Fruit fly (Drosophila melanogaster) whole organism, wandering third instar larva: ENCODE measurements around the gene CG13634.

Experiments used
- Abd-B ChIP-seq: fragments of >200 bp; optimal IDR thresholded peaks from 2 replicates; lab custom pipeline; 2017; ENCODE audit warnings: missing biosample characterization, missing genetic modification characterization
- CG32264 ChIP-seq: fragments of 200-800 bp; sonication (Bioruptor generic); optimal IDR thresholded peaks from 2 replicates; lab custom pipeline; 2016; ENCODE audit warnings: missing biosample characterization, missing genetic modification characterization
- CG9705 ChIP-seq: fragments of 200-800 bp; sonication (Bioruptor generic); optimal IDR thresholded peaks from 2 replicates; lab custom pipeline; 2018; ENCODE audit warnings: missing biosample characterization, mild to moderate bottlenecking, missing genetic modification characterization
- CrebA ChIP-seq: fragments of 200-800 bp; sonication (Bioruptor generic); optimal IDR thresholded peaks from 2 replicates; lab custom pipeline; 2016; ENCODE audit warnings: missing biosample characterization, mild to moderate bottlenecking, missing genetic modification characterization, borderline replicate concordance
- Dfd ChIP-seq: fragments of >200 bp; optimal IDR thresholded peaks from 2 replicates; lab custom pipeline; 2017; ENCODE audit warnings: missing biosample characterization, missing genetic modification characterization
- Dif ChIP-seq: fragments of 200-275, 200-300 bp; sonication (Bioruptor generic); optimal IDR thresholded peaks from 2 replicates; lab custom pipeline; 2018; ENCODE audit warnings: missing biosample characterization, missing genetic modification characterization; ENCODE audit not compliant: partially characterized antibody
- GATAd ChIP-seq: sonication (Bioruptor generic); optimal IDR thresholded peaks from 2 replicates; lab custom pipeline; 2016; ENCODE audit warnings: missing biosample characterization, missing genetic modification characterization
- HLH106 ChIP-seq: fragments of 200-800 bp; optimal IDR thresholded peaks from 3 replicates; lab custom pipeline; 2019; ENCODE audit warnings: missing biosample characterization, mild to moderate bottlenecking, missing genetic modification characterization, moderate library complexity
- Hnf4 ChIP-seq: fragments of 200-800 bp; sonication (Bioruptor generic); optimal IDR thresholded peaks from 2 replicates; lab custom pipeline; 2016; ENCODE audit warnings: missing biosample characterization, mild to moderate bottlenecking, missing genetic modification characterization
- Hr78 ChIP-seq: fragments of >200 bp; optimal IDR thresholded peaks from 2 replicates; lab custom pipeline; 2017; ENCODE audit warnings: missing biosample characterization, missing genetic modification characterization
- Hr83 ChIP-seq: fragments of 200-300 bp; sonication (Bioruptor generic); optimal IDR thresholded peaks from 2 replicates; lab custom pipeline; 2016; ENCODE audit warnings: missing biosample characterization, mild to moderate bottlenecking, missing genetic modification characterization, moderate library complexity; ENCODE audit not compliant: poor library complexity, severe bottlenecking
- Jra ChIP-seq: sonication (Bioruptor generic); optimal IDR thresholded peaks from 2 replicates; lab custom pipeline; 2016; ENCODE audit warnings: missing biosample characterization, missing genetic modification characterization
- Mio ChIP-seq: sonication (Bioruptor generic); optimal IDR thresholded peaks from 2 replicates; lab custom pipeline; 2016; ENCODE audit warnings: missing biosample characterization, missing genetic modification characterization
- Myc ChIP-seq: fragments of >200 bp; optimal IDR thresholded peaks from 2 replicates; lab custom pipeline; 2017
- N ChIP-seq: fragments of >200 bp; optimal IDR thresholded peaks from 2 replicates; lab custom pipeline; 2018; ENCODE audit warnings: missing biosample characterization, missing external identifiers, missing genetic modification characterization
- OdsH ChIP-seq: fragments of 200-800 bp; sonication (Bioruptor generic); optimal IDR thresholded peaks from 2 replicates; lab custom pipeline; 2016; ENCODE audit warnings: missing biosample characterization, mild to moderate bottlenecking, missing genetic modification characterization
- Rel ChIP-seq, 2 experiments: fragments of 200-800 bp; sonication (Bioruptor generic) in 1 of 2; optimal IDR thresholded peaks; 2 replicates in 1 of 2; 3 replicates in 1 of 2; lab custom pipeline; 2016 to 2019; ENCODE audit warnings: mild to moderate bottlenecking in 2 of 2, missing biosample characterization in 2 of 2, missing genetic modification characterization in 2 of 2, moderate library complexity in 1 of 2
- Sp1 ChIP-seq: fragments of 200-800 bp; sonication (Bioruptor generic); optimal IDR thresholded peaks from 3 replicates; lab custom pipeline; 2019; ENCODE audit warnings: missing biosample characterization, mild to moderate bottlenecking, missing genetic modification characterization, moderate library complexity
- br ChIP-seq: fragments of 200-800 bp; sonication (Bioruptor generic); optimal IDR thresholded peaks from 2 replicates; lab custom pipeline; 2016; ENCODE audit warnings: missing biosample characterization, missing genetic modification characterization
- brk ChIP-seq: fragments of 200-800 bp; sonication (Bioruptor generic); optimal IDR thresholded peaks from 2 replicates; lab custom pipeline; 2016; ENCODE audit warnings: missing biosample characterization, mild to moderate bottlenecking, missing genetic modification characterization
- dl ChIP-seq, 2 experiments: fragments of 175-275, 200-275 bp in 1 of 2; fragments of 200-275 bp in 1 of 2; sonication (Bioruptor generic); optimal IDR thresholded peaks; lab custom pipeline; 2018; ENCODE audit warnings: mild to moderate bottlenecking in 2 of 2, missing biosample characterization in 2 of 2, missing genetic modification characterization in 2 of 2, moderate library complexity in 2 of 2; ENCODE audit not compliant: partially characterized antibody in 2 of 2, insufficient read depth in 1 of 2
- dmrt93B ChIP-seq: fragments of 200-800 bp; sonication (Bioruptor generic); optimal IDR thresholded peaks from 2 replicates; lab custom pipeline; 2018; ENCODE audit warnings: missing biosample characterization, mild to moderate bottlenecking, missing genetic modification characterization
- dsf ChIP-seq: sonication (Bioruptor generic); optimal IDR thresholded peaks from 2 replicates; lab custom pipeline; 2016; ENCODE audit warnings: missing biosample characterization, missing genetic modification characterization, borderline replicate concordance
- ey ChIP-seq: fragments of 200-800 bp; sonication (Bioruptor generic); optimal IDR thresholded peaks from 2 replicates; lab custom pipeline; 2016; ENCODE audit warnings: missing biosample characterization, missing genetic modification characterization
- foxo ChIP-seq, 2 experiments: fragments of 200-800 bp; sonication (Bioruptor generic); optimal IDR thresholded peaks; 2 replicates in 1 of 2; 3 replicates in 1 of 2; lab custom pipeline; 2016 to 2017; ENCODE audit warnings: missing biosample characterization in 2 of 2, missing genetic modification characterization in 2 of 2
- fru ChIP-seq: fragments of 200-800 bp; sonication (Bioruptor generic); optimal IDR thresholded peaks from 3 replicates; lab custom pipeline; 2016; ENCODE audit warnings: missing biosample characterization, mild to moderate bottlenecking, missing genetic modification characterization
- h ChIP-seq: fragments of 200-800 bp; sonication (Bioruptor generic); optimal IDR thresholded peaks from 3 replicates; lab custom pipeline; 2016; ENCODE audit warnings: missing biosample characterization, mild to moderate bottlenecking, missing genetic modification characterization
- jim ChIP-seq: fragments of 175-275, 200-325 bp; sonication (Bioruptor generic); optimal IDR thresholded peaks from 2 replicates; lab custom pipeline; 2016; ENCODE audit warnings: missing biosample characterization, mild to moderate bottlenecking, missing genetic modification characterization
- lola ChIP-seq: fragments of >200 bp; optimal IDR thresholded peaks from 2 replicates; lab custom pipeline; 2017; ENCODE audit warnings: missing biosample characterization, missing genetic modification characterization
- pan ChIP-seq: fragments of >200 bp; optimal IDR thresholded peaks from 2 replicates; lab custom pipeline; 2017
- psq ChIP-seq: fragments of 200-800 bp; sonication (Bioruptor generic); optimal IDR thresholded peaks from 3 replicates; lab custom pipeline; 2017; ENCODE audit warnings: missing biosample characterization, mild to moderate bottlenecking, missing genetic modification characterization, moderate library complexity
- rgr ChIP-seq: fragments of 200-800 bp; sonication (Bioruptor generic); optimal IDR thresholded peaks from 3 replicates; lab custom pipeline; 2016; ENCODE audit warnings: missing biosample characterization, mild to moderate bottlenecking, missing genetic modification characterization
- sage ChIP-seq: fragments of 200-800 bp; sonication (Bioruptor generic); optimal IDR thresholded peaks from 2 replicates; lab custom pipeline; 2016; ENCODE audit warnings: missing biosample characterization, mild to moderate bottlenecking, missing genetic modification characterization
- sv ChIP-seq: fragments of 200-800 bp; sonication (Bioruptor generic); optimal IDR thresholded peaks from 3 replicates; lab custom pipeline; 2016; ENCODE audit warnings: missing biosample characterization, missing genetic modification characterization
- tai ChIP-seq: sonication (Bioruptor generic); optimal IDR thresholded peaks from 2 replicates; lab custom pipeline; 2016; ENCODE audit warnings: missing biosample characterization, missing genetic modification characterization
- usp ChIP-seq: fragments of >200 bp; optimal IDR thresholded peaks from 2 replicates; lab custom pipeline; 2017; ENCODE audit warnings: missing biosample characterization, missing genetic modification characterization
- woc ChIP-seq: sonication (Bioruptor generic); optimal IDR thresholded peaks from 2 replicates; lab custom pipeline; 2016; ENCODE audit warnings: missing biosample characterization, mild to moderate bottlenecking, missing genetic modification characterization

Gene CG13634

DNA sequence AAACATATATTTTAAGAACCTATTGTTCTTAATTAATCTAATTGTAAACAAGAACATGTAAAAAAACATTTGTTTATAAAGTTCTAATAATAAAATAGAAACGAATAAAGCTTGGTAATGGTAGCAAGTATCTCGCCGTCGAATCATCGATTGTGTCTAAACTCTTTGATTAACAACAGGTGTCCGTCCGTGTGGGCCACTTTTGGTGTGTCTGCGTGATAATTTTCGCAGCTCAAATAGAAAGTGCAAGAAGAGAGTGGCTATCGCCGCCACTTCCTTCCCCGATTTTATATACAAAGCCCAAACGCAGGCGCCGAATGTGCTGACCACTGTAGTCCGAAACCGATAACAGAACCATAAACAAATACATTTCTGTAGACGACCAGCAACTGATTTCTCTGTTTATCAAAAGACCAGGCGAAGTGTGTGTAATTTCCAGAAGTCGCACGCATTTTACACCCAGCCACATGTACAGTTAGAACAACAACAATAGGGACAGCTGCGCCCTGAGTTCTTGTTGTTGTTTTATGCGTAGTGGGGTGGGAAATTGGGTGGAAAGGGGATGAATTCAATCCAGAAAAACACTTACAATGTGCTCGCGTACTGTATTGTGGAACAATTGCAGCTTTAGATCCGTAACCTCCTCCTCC lies 23.2 kb upstream of the CG13634 start:
- TF ChIP-seq Rel (GFP tag; optimal IDR thresholded peaks at IDR 0.05; lab: Kevin White, UChicago), result no peak
- no peak for TF ChIP-seq Rel (tag; optimal IDR thresholded peaks at IDR 0.05; lab: Kevin White, UChicago)
- TF ChIP-seq N (GFP tag; lab: Kevin White, UChicago), result no peak
- TF ChIP-seq Myc (lab: Kevin White, UChicago), result no peak
- TF ChIP-seq CG32264 (GFP tag; lab: Kevin White, UChicago), result no peak
- TF ChIP-seq sage (GFP tag; lab: Kevin White, UChicago), result no peak
- no peak for TF ChIP-seq Mio
- TF ChIP-seq woc, result no peak
- TF ChIP-seq Jra, result no peak
- no peak for TF ChIP-seq sv
- TF ChIP-seq tai (GFP tag; lab: Kevin White, UChicago), result no peak
- no peak for TF ChIP-seq lola (GFP tag; lab: Kevin White, UChicago)
- TF ChIP-seq usp (GFP tag; lab: Kevin White, UChicago), result no peak
- TF ChIP-seq dl (GFP tag; optimal IDR thresholded peaks at IDR 0.05; lab: Kevin White, UChicago; ENCODE audit: insufficient read depth in 1 of 2, partially characterized antibody in 2 of 2), result no peak
- TF ChIP-seq foxo (GFP tag; optimal IDR thresholded peaks at IDR 0.05; lab: Kevin White, UChicago), result no peak
- no peak for TF ChIP-seq Sp1 (GFP tag; lab: Kevin White, UChicago)

DNA sequence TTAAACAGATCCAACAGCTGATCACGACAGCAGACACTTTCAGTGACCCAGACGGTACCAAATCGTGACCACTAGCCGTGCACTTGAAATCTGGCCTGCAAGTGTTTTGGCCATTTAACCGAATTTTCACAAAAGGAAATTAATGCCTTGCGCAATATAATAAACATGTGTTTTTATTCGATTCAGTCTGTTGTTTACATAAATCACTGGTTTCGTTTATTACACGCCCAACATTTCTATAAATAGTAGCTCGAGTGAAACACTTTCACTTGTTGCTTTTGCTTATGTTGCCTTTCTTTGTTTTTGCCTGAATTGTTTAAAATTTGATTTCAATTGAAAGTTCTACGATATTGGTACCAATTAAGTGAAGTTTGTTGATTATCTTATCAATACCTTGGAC lies 22.5 kb upstream of the CG13634 start:
- TF ChIP-seq Jra (no peak), Dfd (GFP tag; lab: Kevin White, UChicago) (no peak), sage (GFP tag; lab: Kevin White, UChicago) (no peak), brk (no peak), dsf (GFP tag; lab: Kevin White, UChicago) (no peak), Myc (lab: Kevin White, UChicago) (no peak), Dif (no peak), OdsH (GFP tag; lab: Kevin White, UChicago) (no peak), CG9705 (no peak), Sp1 (GFP tag; lab: Kevin White, UChicago) (no peak), rgr (no peak), Hr78 (GFP tag; lab: Kevin White, UChicago) (no peak), fru (no peak), ey (GFP tag; lab: Kevin White, UChicago) (no peak), N (GFP tag; lab: Kevin White, UChicago) (no peak), Rel (GFP tag; optimal IDR thresholded peaks at IDR 0.05; lab: Kevin White, UChicago) (no peak), Rel (tag; optimal IDR thresholded peaks at IDR 0.05; lab: Kevin White, UChicago) (no peak), usp (GFP tag; lab: Kevin White, UChicago) (no peak), Hnf4 (GFP tag; lab: Kevin White, UChicago) (no peak), CrebA (GFP tag; lab: Kevin White, UChicago) (no peak)

DNA sequence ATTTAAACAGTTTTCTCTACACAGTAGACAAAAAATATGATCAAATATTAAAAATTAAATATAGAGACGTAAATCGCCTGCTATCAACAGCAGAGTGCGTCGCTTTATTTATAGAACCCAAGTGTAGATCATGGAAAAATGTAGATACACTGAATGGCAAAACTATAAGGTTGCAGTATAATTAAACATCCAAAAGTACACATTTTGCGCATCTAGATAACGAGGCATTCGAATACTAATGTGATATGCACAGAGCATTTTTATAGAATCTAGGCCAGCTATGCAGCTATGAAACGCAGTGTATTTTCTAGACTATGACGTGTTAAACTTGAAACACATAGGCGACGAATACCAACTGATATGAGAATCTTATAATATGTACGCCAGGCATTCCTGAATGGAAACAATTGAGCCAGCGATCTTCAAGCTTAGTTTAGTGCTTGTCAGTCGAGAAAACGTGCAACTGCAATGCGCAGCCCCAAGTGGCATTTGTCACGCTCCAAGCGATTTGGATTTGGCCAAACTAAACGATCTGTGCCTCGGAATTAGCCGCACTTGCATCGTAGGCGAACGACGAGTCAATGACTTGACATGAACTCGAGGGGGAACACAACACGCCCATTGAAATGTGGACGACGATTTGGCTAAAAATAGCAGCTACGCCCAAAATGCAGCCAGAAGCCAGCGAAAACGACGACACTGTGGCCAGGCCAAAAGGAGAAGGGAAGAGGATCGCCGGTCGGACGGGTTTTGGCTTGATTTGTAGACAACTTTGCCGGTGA lies 21.1 kb upstream of the CG13634 start:
- TF ChIP-seq pan (lab: Kevin White, UChicago) (no peak), ey (GFP tag; lab: Kevin White, UChicago) (peak; percentile 96), GATAd (peak; percentile 78), CrebA (GFP tag; lab: Kevin White, UChicago) (no peak), Abd-B (GFP tag; lab: Kevin White, UChicago) (no peak), Myc (lab: Kevin White, UChicago) (no peak), Hnf4 (GFP tag; lab: Kevin White, UChicago) (peak; percentile 94), h (GFP tag; lab: Kevin White, UChicago) (peak; percentile 97), N (GFP tag; lab: Kevin White, UChicago) (no peak), foxo (GFP tag; optimal IDR thresholded peaks at IDR 0.05; lab: Kevin White, UChicago) (peak; percentile 87 to 95), Jra (peak; percentile 92), CG32264 (GFP tag; lab: Kevin White, UChicago) (peak; percentile 83), Sp1 (GFP tag; lab: Kevin White, UChicago) (peak; percentile 89), usp (GFP tag; lab: Kevin White, UChicago) (no peak), psq (peak; percentile 85), dmrt93B (GFP tag; lab: Kevin White, UChicago) (peak; percentile 81), rgr (peak; percentile 96), br (GFP tag; lab: Kevin White, UChicago) (peak; percentile 94), Hr78 (GFP tag; lab: Kevin White, UChicago) (no peak), Rel (GFP tag; optimal IDR thresholded peaks at IDR 0.05; lab: Kevin White, UChicago) (peak; percentile 4), Rel (tag; optimal IDR thresholded peaks at IDR 0.05; lab: Kevin White, UChicago) (peak; percentile 65), Dif (no peak), dl (GFP tag; optimal IDR thresholded peaks at IDR 0.05; lab: Kevin White, UChicago; ENCODE audit: insufficient read depth in 1 of 2, partially characterized antibody in 2 of 2) (no peak), jim (no peak), Mio (peak; percentile 66), Hr83 (peak; percentile 58), brk (peak; percentile 74), lola (GFP tag; lab: Kevin White, UChicago) (no peak), sv (peak; percentile 88), sage (GFP tag; lab: Kevin White, UChicago) (peak; percentile 58), HLH106 (tag; lab: Kevin White, UChicago) (peak; percentile 91), Dfd (GFP tag; lab: Kevin White, UChicago) (no peak), OdsH (GFP tag; lab: Kevin White, UChicago) (peak; percentile 94), woc (peak; percentile 73), fru (peak; percentile 95), tai (GFP tag; lab: Kevin White, UChicago) (peak; percentile 91), CG9705 (peak; percentile 41), dsf (GFP tag; lab: Kevin White, UChicago) (peak; percentile 61)
